Fruit fly (Drosophila melanogaster) whole organism, wandering third instar larva: ENCODE data around the gene Pbp95.

Experiments used
- Abd-B ChIP-seq: fragments of >200 bp; optimal IDR thresholded peaks from 2 replicates; lab custom pipeline; 2017; ENCODE audit warnings: missing biosample characterization, missing genetic modification characterization
- Dfd ChIP-seq: fragments of >200 bp; optimal IDR thresholded peaks from 2 replicates; lab custom pipeline; 2017; ENCODE audit warnings: missing biosample characterization, missing genetic modification characterization
- HLH106 ChIP-seq: fragments of 200-800 bp; optimal IDR thresholded peaks from 3 replicates; lab custom pipeline; 2019; ENCODE audit warnings: missing biosample characterization, mild to moderate bottlenecking, missing genetic modification characterization, moderate library complexity
- Hr78 ChIP-seq: fragments of >200 bp; optimal IDR thresholded peaks from 2 replicates; lab custom pipeline; 2017; ENCODE audit warnings: missing biosample characterization, missing genetic modification characterization
- Myc ChIP-seq: fragments of >200 bp; optimal IDR thresholded peaks from 2 replicates; lab custom pipeline; 2017
- br ChIP-seq: fragments of 200-800 bp; sonication (Bioruptor generic); optimal IDR thresholded peaks from 2 replicates; lab custom pipeline; 2016; ENCODE audit warnings: missing biosample characterization, missing genetic modification characterization
- dmrt93B ChIP-seq: fragments of 200-800 bp; sonication (Bioruptor generic); optimal IDR thresholded peaks from 2 replicates; lab custom pipeline; 2018; ENCODE audit warnings: missing biosample characterization, mild to moderate bottlenecking, missing genetic modification characterization
- foxo ChIP-seq, 2 experiments: fragments of 200-800 bp; sonication (Bioruptor generic); optimal IDR thresholded peaks; 2 replicates in 1 of 2; 3 replicates in 1 of 2; lab custom pipeline; 2016 to 2017; ENCODE audit warnings: missing biosample characterization in 2 of 2, missing genetic modification characterization in 2 of 2
- h ChIP-seq: fragments of 200-800 bp; sonication (Bioruptor generic); optimal IDR thresholded peaks from 3 replicates; lab custom pipeline; 2016; ENCODE audit warnings: missing biosample characterization, mild to moderate bottlenecking, missing genetic modification characterization
- lola ChIP-seq: fragments of >200 bp; optimal IDR thresholded peaks from 2 replicates; lab custom pipeline; 2017; ENCODE audit warnings: missing biosample characterization, missing genetic modification characterization
- pan ChIP-seq: fragments of >200 bp; optimal IDR thresholded peaks from 2 replicates; lab custom pipeline; 2017
- tai ChIP-seq: sonication (Bioruptor generic); optimal IDR thresholded peaks from 2 replicates; lab custom pipeline; 2016; ENCODE audit warnings: missing biosample characterization, missing genetic modification characterization

dm6 chr3R:7995722-7996121, 17.9 kb upstream of the Pbp95 start, which contains the start of gene Elovl7:
- TF ChIP-seq dmrt93B (GFP tag; lab: Kevin White, UChicago): no peak
- no peak for TF ChIP-seq pan
- no peak for TF ChIP-seq lola (GFP tag; lab: Kevin White, UChicago)
- TF ChIP-seq tai: no peak
- TF ChIP-seq HLH106 (tag; lab: Kevin White, UChicago): no peak
- no peak for TF ChIP-seq Abd-B (GFP tag; lab: Kevin White, UChicago)
- no peak for TF ChIP-seq br (GFP tag; lab: Kevin White, UChicago)
- TF ChIP-seq foxo (GFP tag; optimal IDR thresholded peaks at IDR 0.05; lab: Kevin White, UChicago): no peak
- no peak for TF ChIP-seq Hr78 (GFP tag; lab: Kevin White, UChicago)
- TF ChIP-seq h (GFP tag; lab: Kevin White, UChicago): no peak
- no peak for TF ChIP-seq Myc
- no peak for TF ChIP-seq Dfd (GFP tag; lab: Kevin White, UChicago)
